Worm (Caenorhabditis elegans) whole organism, L4 larva: Measurements from ENCODE around the gene elo-4.

Experiments used
- ces-1 ChIP-seq: fragments of 150-350 bp; sonication (generic microtip); optimal IDR thresholded peaks from 4 replicates; lab custom pipeline; 2014; ENCODE audit warnings: missing biosample characterization, missing genetic modification reagents, missing genetic modification characterization
- nhr-28 ChIP-seq: fragments of 150-350 bp; optimal IDR thresholded peaks from 2 replicates; lab custom pipeline; 2014; ENCODE audit warnings: missing biosample characterization, missing genetic modification characterization

DNA sequence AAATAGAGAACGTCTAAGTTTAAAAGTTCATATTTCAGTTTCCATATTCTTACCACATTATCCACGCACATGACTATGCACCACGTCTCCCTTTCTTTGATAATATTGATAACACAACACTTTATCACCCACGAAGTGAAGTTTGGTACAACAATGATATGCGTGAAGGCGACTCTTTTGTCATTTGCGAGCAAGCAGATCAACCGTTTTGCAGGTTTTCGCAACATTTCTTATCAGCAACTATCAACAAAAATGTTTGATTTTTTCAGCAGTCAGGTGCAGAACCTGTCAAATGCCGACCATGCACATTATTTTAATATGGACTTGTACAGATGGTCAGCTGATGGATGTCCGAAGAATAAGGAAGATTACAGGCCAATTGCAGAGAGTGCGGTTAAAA lies 7.5 kb downstream of the elo-4 start:
- TF ChIP-seq nhr-28 (tag; lab: Kevin White, UChicago) (peak; percentile 88), ces-1 (GFP tag; lab: Kevin White, UChicago) (no peak)
